Fruit fly (Drosophila melanogaster) whole organism, pupa: ENCODE measurements around the gene CG15740.

ENCODE experiments used
- CG10348 ChIP-seq: fragments of 200-800 bp; sonication (Bioruptor generic); IDR thresholded peaks from 2 replicates; pipeline ENCODE4 v1.3.6; 2022; ENCODE audit warnings: missing biosample characterization, missing genetic modification characterization
- CG12605 ChIP-seq: fragments of 200-800 bp; sonication (Bioruptor generic); IDR thresholded peaks from 2 replicates; pipeline ENCODE4 v1.3.6; 2022; ENCODE audit warnings: missing biosample characterization, missing genetic modification characterization
- CG13204 ChIP-seq: fragments of 200-800 bp; sonication (Bioruptor generic); optimal IDR thresholded peaks from 2 replicates; lab custom pipeline; 2018; ENCODE audit warnings: missing biosample characterization, mild to moderate bottlenecking, missing genetic modification characterization, moderate library complexity
- CG14655 ChIP-seq: fragments of 200-800 bp; sonication (Bioruptor generic); optimal IDR thresholded peaks from 3 replicates; lab custom pipeline; 2017; ENCODE audit warnings: mild to moderate bottlenecking, missing biosample characterization, missing genetic modification reagents, missing genetic modification characterization
- CG15710 ChIP-seq: fragments of 200-800 bp; sonication (Bioruptor generic); optimal IDR thresholded peaks from 2 replicates; lab custom pipeline; 2018; ENCODE audit warnings: missing biosample characterization, mild to moderate bottlenecking, missing genetic modification characterization, moderate library complexity
- CG17806 ChIP-seq: fragments of 200-800 bp; sonication (Bioruptor generic); optimal IDR thresholded peaks from 2 replicates; lab custom pipeline; 2018; ENCODE audit warnings: missing biosample characterization, mild to moderate bottlenecking, missing genetic modification characterization, moderate library complexity
- CG32121 ChIP-seq: fragments of 200-800 bp; sonication (Bioruptor generic); IDR thresholded peaks from 2 replicates; pipeline ENCODE4 v1.3.6; 2022; ENCODE audit warnings: missing biosample characterization, missing genetic modification characterization
- CG34367 ChIP-seq: fragments of 200-800 bp; sonication (Bioruptor generic); optimal IDR thresholded peaks from 2 replicates; lab custom pipeline; 2018; ENCODE audit warnings: missing biosample characterization, mild to moderate bottlenecking, missing genetic modification characterization
- CG4496 ChIP-seq: fragments of 200-800 bp; sonication (Bioruptor generic); IDR thresholded peaks from 3 replicates; pipeline ENCODE4 v1.3.6; 2022; ENCODE audit warnings: missing biosample characterization, missing genetic modification characterization
- CG8159 ChIP-seq: fragments of 200-800 bp; sonication (Bioruptor generic); optimal IDR thresholded peaks from 3 replicates; lab custom pipeline; 2018; ENCODE audit warnings: missing biosample characterization, mild to moderate bottlenecking, missing genetic modification characterization, moderate library complexity
- CG8301 ChIP-seq: fragments of 200-800 bp; sonication (Bioruptor generic); optimal IDR thresholded peaks from 2 replicates; lab custom pipeline; 2018; ENCODE audit warnings: missing biosample characterization, mild to moderate bottlenecking, missing genetic modification characterization
- CG9948 ChIP-seq: fragments of 200-800 bp; sonication (Bioruptor generic); optimal IDR thresholded peaks from 2 replicates; lab custom pipeline; 2018; ENCODE audit warnings: missing biosample characterization, mild to moderate bottlenecking, missing genetic modification characterization, moderate library complexity
- D1 ChIP-seq: fragments of 200-800 bp; sonication (Bioruptor generic); optimal IDR thresholded peaks from 2 replicates; lab custom pipeline; 2018; ENCODE audit warnings: missing biosample characterization, mild to moderate bottlenecking, missing genetic modification characterization, moderate library complexity
- EcR ChIP-seq: fragments of 200-800 bp; sonication (Bioruptor generic); optimal IDR thresholded peaks from 3 replicates; lab custom pipeline; 2019; ENCODE audit warnings: missing biosample characterization, missing genetic modification characterization, mild to moderate bottlenecking, moderate library complexity, missing genetic modification reagents
- Ets98B ChIP-seq: fragments of 200-800 bp; sonication (Bioruptor generic); IDR thresholded peaks from 2 replicates; pipeline ENCODE4 v1.3.6; 2022; ENCODE audit warnings: missing biosample characterization, missing genetic modification characterization
- Pif1A ChIP-seq: fragments of 200-800 bp; sonication (Bioruptor generic); optimal IDR thresholded peaks from 3 replicates; lab custom pipeline; 2016; ENCODE audit warnings: missing biosample characterization, missing genetic modification characterization
- Pif1B ChIP-seq: fragments of 200-800 bp; sonication (Bioruptor generic); optimal IDR thresholded peaks from 3 replicates; lab custom pipeline; 2016; ENCODE audit warnings: missing biosample characterization, missing genetic modification characterization
- Snoo ChIP-seq: fragments of 200-800 bp; sonication (Bioruptor generic); optimal IDR thresholded peaks from 3 replicates; lab custom pipeline; 2017; ENCODE audit warnings: missing biosample characterization, mild to moderate bottlenecking, missing genetic modification characterization, inconsistent platforms
- fd96Ca ChIP-seq: fragments of 200-800 bp; sonication (Bioruptor generic); IDR thresholded peaks from 3 replicates; pipeline ENCODE4 v1.3.6; 2022; ENCODE audit warnings: missing biosample characterization, missing genetic modification characterization
- gl ChIP-seq: fragments of 200-800 bp; sonication (Bioruptor generic); optimal IDR thresholded peaks from 2 replicates; lab custom pipeline; 2018; ENCODE audit warnings: missing biosample characterization, mild to moderate bottlenecking, missing genetic modification characterization
- rn ChIP-seq: fragments of 200-800 bp; sonication (Bioruptor generic); IDR thresholded peaks from 2 replicates; pipeline ENCODE4 v1.3.6; 2022; ENCODE audit warnings: missing biosample characterization, missing genetic modification characterization

The CG15740 gene

DNA sequence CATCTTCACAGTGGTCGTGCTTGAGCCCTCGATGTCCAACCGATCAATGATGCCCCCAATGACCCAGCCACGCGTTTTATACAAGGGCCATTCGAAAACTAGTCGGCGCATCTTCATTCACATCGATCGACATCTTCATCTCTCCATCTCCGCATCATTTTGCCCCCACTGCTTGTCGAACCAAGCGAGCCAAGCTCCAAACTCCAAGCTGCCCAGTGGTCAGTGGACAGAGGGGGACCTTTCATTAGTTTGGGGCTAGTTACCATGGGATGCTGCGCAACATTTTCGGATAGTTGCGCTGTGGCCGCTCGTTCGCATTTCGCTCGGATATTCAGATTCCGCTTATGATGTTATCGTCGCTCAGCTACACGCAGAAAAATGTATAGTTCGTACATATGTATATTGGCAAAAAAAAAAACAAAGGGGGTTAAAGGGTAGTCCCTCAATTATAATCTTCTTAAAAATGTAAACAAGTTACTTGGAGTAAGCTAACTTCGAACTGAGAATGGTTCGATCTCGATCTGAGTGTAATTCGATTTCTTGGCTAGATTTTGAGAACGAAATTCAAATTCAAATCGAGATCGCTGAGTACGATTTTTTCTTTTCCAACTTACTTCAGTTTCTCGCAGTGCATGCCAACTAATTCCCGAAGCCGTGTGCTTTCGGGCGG is at the start of gene CG15740:
TSS of gene CG15740 (minus strand) at position 51 of the 670 bp plus-strand sequence.
- TF ChIP-seq CG4496 (GFP tag; lab: Robert Waterston, UW) (0 out of 3 replicates have a peak, but pooled peaks have one; percentile 24), Ets98B (GFP tag; lab: Robert Waterston, UW) (no peak), fd96Ca (no peak), EcR (GFP tag; lab: Kevin White, UChicago) (no peak), CG13204 (no peak), CG10348 (no peak), CG9948 (tag; lab: Kevin White, UChicago) (no peak), CG32121 (GFP tag; lab: Robert Waterston, UW) (peak; percentile 31; the same call in 1 of the 2 replicates)

dm6 chrX:11895141-11895540 is 49.2 kb upstream of the CG15740 start:
- TF ChIP-seq CG15710 (tag; lab: Kevin White, UChicago) (no peak), CG8301 (tag; lab: Kevin White, UChicago) (no peak), CG9948 (tag; lab: Kevin White, UChicago) (no peak), CG14655 (GFP tag; lab: Kevin White, UChicago) (no peak), EcR (GFP tag; lab: Kevin White, UChicago) (no peak), CG13204 (no peak), CG17806 (tag; lab: Kevin White, UChicago) (no peak), fd96Ca (no peak), CG4496 (GFP tag; lab: Robert Waterston, UW) (no peak), Ets98B (GFP tag; lab: Robert Waterston, UW) (no peak)

DNA sequence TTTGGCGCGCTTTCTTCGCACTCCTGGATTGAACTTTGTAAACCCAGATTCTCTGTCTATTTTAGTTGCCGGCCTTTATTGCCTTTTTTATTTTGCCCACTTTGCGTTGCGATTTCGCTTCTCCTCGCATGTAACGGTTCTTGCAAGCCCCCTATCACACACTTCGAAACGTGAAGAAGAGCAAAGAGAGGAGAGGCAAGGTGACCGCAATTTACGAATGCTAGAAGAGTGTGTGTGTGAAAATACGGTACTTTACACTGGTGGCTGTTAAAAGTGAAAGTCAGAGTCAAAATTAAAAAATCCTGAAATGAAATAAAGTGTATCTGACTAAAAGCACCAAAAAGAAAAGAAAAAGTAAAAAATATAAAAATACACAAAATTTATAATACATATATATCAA is 48.3 kb upstream of the CG15740 start:
- TF ChIP-seq CG15710 (tag; lab: Kevin White, UChicago) (no peak), Ets98B (GFP tag; lab: Robert Waterston, UW) (no peak), D1 (no peak), CG9948 (tag; lab: Kevin White, UChicago) (no peak), Pif1B (no peak), CG12605 (GFP tag; lab: Robert Waterston, UW) (no peak), CG4496 (GFP tag; lab: Robert Waterston, UW) (no peak), CG8301 (tag; lab: Kevin White, UChicago) (no peak), CG32121 (GFP tag; lab: Robert Waterston, UW) (no peak), fd96Ca (no peak), CG17806 (tag; lab: Kevin White, UChicago) (no peak), CG10348 (no peak), EcR (GFP tag; lab: Kevin White, UChicago) (no peak), Snoo (no peak), CG8159 (tag; lab: Kevin White, UChicago) (no peak)

DNA sequence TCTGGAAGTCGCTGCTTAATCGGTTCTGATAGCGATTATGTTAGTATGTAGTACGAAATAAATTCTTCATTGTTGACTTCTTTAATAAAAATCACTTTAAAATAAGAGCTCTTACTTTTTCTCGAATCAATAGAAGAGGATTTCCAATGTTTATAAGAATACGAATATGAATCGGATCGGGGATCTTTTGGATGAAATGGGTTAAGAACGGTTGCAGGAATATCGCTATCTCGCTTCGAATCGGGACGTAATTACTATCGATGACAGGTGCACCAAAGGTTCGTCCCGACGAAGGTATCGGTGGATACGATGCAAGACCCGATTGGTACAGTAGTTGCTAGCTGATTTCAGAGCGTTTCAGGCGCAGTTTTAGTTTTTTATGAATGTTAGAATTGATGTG is 47.7 kb upstream of the CG15740 start, which contains the start of gene wisp:
TSS of gene wisp (plus strand) at position 301 of the 400 bp plus-strand sequence.
- TF ChIP-seq CG9948 (tag; lab: Kevin White, UChicago), result no peak
- TF ChIP-seq CG4496 (GFP tag; lab: Robert Waterston, UW), result no peak
- TF ChIP-seq Snoo, result no peak
- TF ChIP-seq CG13204, result no peak
- TF ChIP-seq CG10348, result no peak
- TF ChIP-seq Ets98B (GFP tag; lab: Robert Waterston, UW), result no peak
- no peak for TF ChIP-seq Pif1B
- no peak for TF ChIP-seq CG34367 (tag; lab: Kevin White, UChicago)
- no peak for TF ChIP-seq rn (GFP tag; lab: Robert Waterston, UW)
- no peak for TF ChIP-seq CG8159 (tag; lab: Kevin White, UChicago)
- TF ChIP-seq CG15710 (tag; lab: Kevin White, UChicago), result no peak
- TF ChIP-seq CG12605 (GFP tag; lab: Robert Waterston, UW), result no peak
- no peak for TF ChIP-seq CG14655 (GFP tag; lab: Kevin White, UChicago)
- no peak for TF ChIP-seq gl (tag; lab: Kevin White, UChicago)
- no peak for TF ChIP-seq fd96Ca
- TF ChIP-seq CG17806 (tag; lab: Kevin White, UChicago), result no peak

- TF ChIP-seq fd96Ca (no peak), Pif1A (GFP tag; lab: Kevin White, UChicago) (no peak), Ets98B (GFP tag; lab: Robert Waterston, UW) (no peak), CG34367 (tag; lab: Kevin White, UChicago) (no peak), Pif1B (no peak), CG12605 (GFP tag; lab: Robert Waterston, UW) (no peak), CG13204 (no peak), CG8159 (tag; lab: Kevin White, UChicago) (no peak), CG17806 (tag; lab: Kevin White, UChicago) (no peak), rn (GFP tag; lab: Robert Waterston, UW) (no peak), CG10348 (no peak)
Measured at dm6 chrX:11891682-11892179, 45.8 kb upstream of the CG15740 start, which contains the start of gene sicily. Gene sicily (plus strand): TSS chrX:11891732.

dm6 chrX:11888142-11888541 is 42.2 kb upstream of the CG15740 start, which contains the start of gene CG1840:
Gene CG1840 (plus strand): TSS chrX:11888352.
- peak; percentile 22; the same call in 1 of the 2 replicates for TF ChIP-seq CG12605 (GFP tag; lab: Robert Waterston, UW)
- no peak for TF ChIP-seq CG9948 (tag; lab: Kevin White, UChicago)
